Fruit fly (Drosophila melanogaster) whole organism, embryonic: ENCODE results near the gene CG33267.

Source experiments
- Adf1 ChIP-seq: fragments of 200-800 bp; sonication (Bioruptor generic); IDR thresholded peaks from 2 replicates; pipeline ENCODE4 v1.3.6; 2022; ENCODE audit warnings: missing biosample characterization, missing genetic modification characterization
- Aef1 ChIP-seq: fragments of 200-800 bp; sonication (Bioruptor generic); IDR thresholded peaks from 3 replicates; pipeline ENCODE4 v1.3.6; 2022; ENCODE audit warnings: missing biosample characterization, missing genetic modification characterization
- CG10321 ChIP-seq: fragments of 200-800 bp; sonication (Bioruptor generic); IDR thresholded peaks from 2 replicates; pipeline ENCODE4 v1.3.6; 2022; ENCODE audit warnings: missing biosample characterization, missing genetic modification characterization
- CG11093 ChIP-seq: fragments of 200-800 bp; sonication (Bioruptor generic); IDR thresholded peaks from 3 replicates; pipeline ENCODE4 v1.3.6; 2022; ENCODE audit warnings: missing biosample characterization, missing genetic modification characterization
- CG11696 ChIP-seq: fragments of 200-800 bp; sonication (Bioruptor generic); IDR thresholded peaks from 2 replicates; pipeline ENCODE4 v1.3.6; 2022; ENCODE audit warnings: missing biosample characterization, missing genetic modification characterization
- CG12744 ChIP-seq: fragments of 200-800 bp; sonication (Bioruptor generic); optimal IDR thresholded peaks from 2 replicates; lab custom pipeline; 2016; ENCODE audit warnings: missing biosample characterization, missing genetic modification characterization
- CG14710 ChIP-seq: fragments of 200-800 bp; sonication (Bioruptor generic); optimal IDR thresholded peaks from 3 replicates; lab custom pipeline; 2019; ENCODE audit warnings: missing biosample characterization, mild to moderate bottlenecking, missing genetic modification characterization, moderate library complexity
- CG16863 ChIP-seq: fragments of 200-800 bp; sonication (Bioruptor generic); optimal IDR thresholded peaks from 3 replicates; lab custom pipeline; 2016; ENCODE audit warnings: missing biosample characterization, missing genetic modification characterization
- CG17186 ChIP-seq: fragments of 200-800 bp; sonication (Bioruptor generic); optimal IDR thresholded peaks from 3 replicates; lab custom pipeline; 2017; ENCODE audit warnings: missing biosample characterization, missing genetic modification reagents, missing genetic modification characterization
- CG17802 ChIP-seq: fragments of 200-800 bp; sonication (Bioruptor generic); optimal IDR thresholded peaks from 2 replicates; lab custom pipeline; 2018; ENCODE audit warnings: missing biosample characterization, mild to moderate bottlenecking, missing genetic modification characterization, moderate library complexity
- CG2889 ChIP-seq: fragments of 200-800 bp; sonication (Bioruptor generic); IDR thresholded peaks from 3 replicates; pipeline ENCODE4 v1.3.6; 2022; ENCODE audit warnings: missing biosample characterization, missing genetic modification characterization
- CG31441 ChIP-seq: fragments of 200-800 bp; sonication (Bioruptor generic); IDR thresholded peaks from 2 replicates; pipeline ENCODE4 v1.3.6; 2022; ENCODE audit warnings: missing biosample characterization, missing genetic modification characterization
- CG32532 ChIP-seq: fragments of 200-800 bp; sonication (Bioruptor generic); IDR thresholded peaks from 2 replicates; pipeline ENCODE4 v1.3.6; 2022; ENCODE audit warnings: missing biosample characterization, missing genetic modification characterization
- CG3407 ChIP-seq: fragments of 200-800 bp; sonication (Bioruptor generic); optimal IDR thresholded peaks from 2 replicates; lab custom pipeline; 2018; ENCODE audit warnings: missing biosample characterization, mild to moderate bottlenecking, missing genetic modification characterization
- CG3726 ChIP-seq: fragments of 200-800 bp; sonication (Bioruptor generic); IDR thresholded peaks from 3 replicates; pipeline ENCODE4, ENCODE4 v1.3.6; 2022; ENCODE audit warnings: missing biosample characterization, missing genetic modification characterization
- CG7357 ChIP-seq: fragments of 200-800 bp; sonication (Bioruptor generic); IDR thresholded peaks from 3 replicates; pipeline ENCODE4 v1.3.6; 2022; ENCODE audit warnings: missing biosample characterization, missing genetic modification characterization
- CG8359 ChIP-seq: fragments of 200-800 bp; sonication (Bioruptor generic); optimal IDR thresholded peaks from 2 replicates; lab custom pipeline; 2017; ENCODE audit warnings: missing biosample characterization, mild to moderate bottlenecking, missing genetic modification characterization, borderline replicate concordance
- CG8478 ChIP-seq: fragments of >200 bp; optimal IDR thresholded peaks from 2 replicates; lab custom pipeline; 2018
- CrebB ChIP-seq: fragments of 200-800 bp; sonication (Bioruptor generic); optimal IDR thresholded peaks from 3 replicates; lab custom pipeline; 2018; ENCODE audit warnings: missing biosample characterization, mild to moderate bottlenecking, missing genetic modification characterization
- D ChIP-seq, 2 experiments: fragments of 200-800 bp in 1 of 2; fragments of >200 bp in 1 of 2; sonication (Bioruptor generic) in 1 of 2; optimal IDR thresholded peaks; 2 replicates in 1 of 2; 3 replicates in 1 of 2; lab custom pipeline; 2017; ENCODE audit warnings: mild to moderate bottlenecking in 1 of 2, missing biosample characterization in 1 of 2, missing genetic modification characterization in 1 of 2, missing genetic modification reagents in 1 of 2
- ERR ChIP-seq: fragments of 200-800 bp; sonication (Bioruptor generic); optimal IDR thresholded peaks from 2 replicates; lab custom pipeline; 2016; ENCODE audit warnings: missing biosample characterization, missing genetic modification characterization
- H2.0 ChIP-seq: fragments of 200-800 bp; sonication (Bioruptor generic); IDR thresholded peaks from 2 replicates; pipeline ENCODE4 v1.3.6; 2022; ENCODE audit warnings: missing biosample characterization, missing genetic modification characterization
- HLH3B ChIP-seq: fragments of 200-800 bp; sonication (Bioruptor generic); IDR thresholded peaks from 2 replicates; pipeline ENCODE4 v1.3.6; 2022; ENCODE audit warnings: missing biosample characterization, missing genetic modification characterization
- HLH4C ChIP-seq: fragments of 200-800 bp; sonication (Bioruptor generic); IDR thresholded peaks from 3 replicates; pipeline ENCODE4 v1.3.6; 2022; ENCODE audit warnings: missing biosample characterization, missing genetic modification characterization; ENCODE audit not compliant: partially characterized antibody
- Hmr ChIP-seq: fragments of 200-800 bp; sonication (Bioruptor generic); optimal IDR thresholded peaks from 3 replicates; lab custom pipeline; 2017; ENCODE audit warnings: mild to moderate bottlenecking, missing biosample characterization, missing genetic modification reagents, missing genetic modification characterization
- Kr ChIP-seq: fragments of 200-800 bp; sonication (Bioruptor generic); optimal IDR thresholded peaks from 2 replicates; lab custom pipeline; 2017; ENCODE audit warnings: missing biosample characterization, mild to moderate bottlenecking, missing genetic modification characterization
- Max ChIP-seq: fragments of 200-800 bp; sonication (Bioruptor generic); optimal IDR thresholded peaks from 2 replicates; lab custom pipeline; 2016; ENCODE audit warnings: missing biosample characterization, mild to moderate bottlenecking, missing genetic modification characterization
- Med ChIP-seq: fragments of 200-800 bp; sonication (Bioruptor generic); peaks from one replicate; lab custom pipeline; 2016; ENCODE audit warnings: missing biosample characterization, missing genetic modification characterization, mild to moderate bottlenecking, inconsistent platforms, moderate library complexity
- Oli ChIP-seq: fragments of 200-800 bp; sonication (Bioruptor generic); optimal IDR thresholded peaks from 2 replicates; lab custom pipeline; 2018; ENCODE audit warnings: missing biosample characterization, mild to moderate bottlenecking, missing genetic modification characterization, moderate library complexity
- Sox100B ChIP-seq: fragments of 200-800 bp; sonication (Bioruptor generic); optimal IDR thresholded peaks from 3 replicates; lab custom pipeline; 2018; ENCODE audit warnings: missing biosample characterization, mild to moderate bottlenecking, missing genetic modification characterization
- Xrp1 ChIP-seq: fragments of 200-800 bp; sonication (Bioruptor generic); IDR thresholded peaks from 2 replicates; pipeline ENCODE4 v1.3.6; 2022; ENCODE audit warnings: missing biosample characterization, missing genetic modification characterization
- ase ChIP-seq: fragments of 200-800 bp; sonication (Bioruptor generic); IDR thresholded peaks from 3 replicates; pipeline ENCODE4 v1.3.6; 2022; ENCODE audit warnings: missing biosample characterization, missing genetic modification characterization
- chn ChIP-seq: fragments of 200-800 bp; sonication (Bioruptor generic); optimal IDR thresholded peaks from 2 replicates; lab custom pipeline; 2016; ENCODE audit warnings: missing biosample characterization, missing genetic modification characterization
- fd96Cb ChIP-seq: fragments of 200-800 bp; sonication (Bioruptor generic); optimal IDR thresholded peaks from 2 replicates; lab custom pipeline; 2018; ENCODE audit warnings: missing biosample characterization, mild to moderate bottlenecking, missing genetic modification characterization, moderate library complexity
- ftz-f1 ChIP-seq: fragments of 200-800 bp; sonication (Bioruptor generic); optimal IDR thresholded peaks from 2 replicates; lab custom pipeline; 2016; ENCODE audit warnings: missing biosample characterization, missing genetic modification characterization
- gcm ChIP-seq: fragments of 200-800 bp; sonication (Bioruptor generic); optimal IDR thresholded peaks from 2 replicates; lab custom pipeline; 2019; ENCODE audit warnings: missing biosample characterization, mild to moderate bottlenecking, missing genetic modification characterization, moderate library complexity
- gfzf ChIP-seq: fragments of 200-800 bp; sonication (Bioruptor generic); optimal IDR thresholded peaks from 2 replicates; lab custom pipeline; 2016; ENCODE audit warnings: missing biosample characterization, mild to moderate bottlenecking, missing genetic modification characterization, moderate library complexity
- gro ChIP-seq: fragments of 200-800 bp; sonication (Bioruptor generic); optimal IDR thresholded peaks from 2 replicates; lab custom pipeline; 2016; ENCODE audit warnings: missing biosample characterization, missing genetic modification characterization
- ken ChIP-seq: fragments of 200-800 bp; sonication (Bioruptor generic); IDR thresholded peaks from 3 replicates; pipeline ENCODE4 v1.3.6; 2022; ENCODE audit warnings: missing biosample characterization, missing genetic modification characterization
- lbe ChIP-seq: fragments of 200-800 bp; sonication (Bioruptor generic); optimal IDR thresholded peaks from 2 replicates; lab custom pipeline; 2016; ENCODE audit warnings: missing biosample characterization, mild to moderate bottlenecking, missing genetic modification characterization
- mld ChIP-seq: fragments of 200-800 bp; sonication (Bioruptor generic); IDR thresholded peaks from 3 replicates; pipeline ENCODE4 v1.3.6; 2022; ENCODE audit warnings: missing biosample characterization, missing genetic modification characterization; ENCODE audit not compliant: partially characterized antibody
- peb ChIP-seq: fragments of 200-800 bp; sonication (Bioruptor generic); IDR thresholded peaks from 2 replicates; pipeline ENCODE4 v1.3.6; 2022; ENCODE audit warnings: missing biosample characterization, missing genetic modification characterization
- psq ChIP-seq: fragments of 200-800 bp; sonication (Bioruptor generic); optimal IDR thresholded peaks from 2 replicates; lab custom pipeline; 2017; ENCODE audit warnings: missing biosample characterization, missing genetic modification characterization
- sisA ChIP-seq: fragments of 200-800 bp; sonication (Bioruptor generic); IDR thresholded peaks from 2 replicates; pipeline ENCODE4 v1.3.6; 2022; ENCODE audit warnings: missing biosample characterization, missing genetic modification characterization
- sqz ChIP-seq: fragments of 200-800 bp; sonication (Bioruptor generic); optimal IDR thresholded peaks from 3 replicates; lab custom pipeline; 2018; ENCODE audit warnings: missing biosample characterization, mild to moderate bottlenecking, missing genetic modification characterization
- trem ChIP-seq: fragments of 200-800 bp; optimal IDR thresholded peaks from 3 replicates; lab custom pipeline; 2019; ENCODE audit warnings: missing biosample characterization, mild to moderate bottlenecking, missing genetic modification characterization, moderate library complexity
- twi ChIP-seq: fragments of 200-800 bp; optimal IDR thresholded peaks from 2 replicates; lab custom pipeline; 2019; ENCODE audit warnings: missing biosample characterization, mild to moderate bottlenecking, missing genetic modification characterization, moderate library complexity
- wor ChIP-seq: fragments of 200-800 bp; sonication (Bioruptor generic); IDR thresholded peaks from 2 replicates; pipeline ENCODE4 v1.3.6; 2022; ENCODE audit warnings: missing biosample characterization, missing genetic modification characterization

The CG33267 gene

dm6 chr3L:11587720-11588580 lies 23.7 kb downstream of the CG33267 start, which contains the start of gene rt (continued):
- 0 out of 3 replicates have a peak, but pooled peaks have one; percentile 47 for TF ChIP-seq ase (GFP tag; lab: Robert Waterston, UW)
- peak; percentile 52 for TF ChIP-seq Med (GFP tag; lab: Kevin White, UChicago)
- TF ChIP-seq CG7357 (GFP tag; lab: Robert Waterston, UW) = no peak
- peak; percentile 30; the same call in 1 of the 2 replicates for TF ChIP-seq H2.0
- peak; percentile 51 for TF ChIP-seq twi (tag; lab: Kevin White, UChicago)
- peak; percentile 55 for TF ChIP-seq chn
- no peak for TF ChIP-seq gfzf (GFP tag; lab: Kevin White, UChicago)
- no peak for TF ChIP-seq gro (GFP tag; lab: Kevin White, UChicago)
- TF ChIP-seq Max (GFP tag; lab: Kevin White, UChicago) = peak; percentile 29
- peak; percentile 26 for TF ChIP-seq lbe (GFP tag; lab: Kevin White, UChicago)
- TF ChIP-seq CG11093 (GFP tag; lab: Robert Waterston, UW) = peak; percentile 71; the same call in 2 of the 3 replicates
- no peak for TF ChIP-seq CrebB (tag; lab: Kevin White, UChicago)
- TF ChIP-seq Oli (tag; lab: Kevin White, UChicago) = peak; percentile 66
- peak; percentile 44; the same call in 1 of the 3 replicates for TF ChIP-seq ken (GFP tag; lab: Robert Waterston, UW)
- peak; percentile 31 for TF ChIP-seq sqz (GFP tag; lab: Kevin White, UChicago)
- TF ChIP-seq CG3407 (GFP tag; lab: Kevin White, UChicago) = peak; percentile 68
- TF ChIP-seq CG32532 = peak; percentile 32; the same call in 1 of the 2 replicates
- TF ChIP-seq peb = peak; percentile 45; the same call in 1 of the 2 replicates
- peak; percentile 24 for TF ChIP-seq CG17802 (tag; lab: Kevin White, UChicago)
- TF ChIP-seq gcm (GFP tag; lab: Kevin White, UChicago) = peak; percentile 68
- TF ChIP-seq CG14710 (tag; lab: Kevin White, UChicago) = peak; percentile 62
- TF ChIP-seq Adf1 (GFP tag; lab: Robert Waterston, UW) = 0 out of 2 replicates have a peak, but pooled peaks have one; percentile 20
- TF ChIP-seq CG10321 (GFP tag; lab: Robert Waterston, UW) = no peak
- no peak for TF ChIP-seq Aef1 (GFP tag; lab: Robert Waterston, UW)
- TF ChIP-seq HLH4C (GFP tag; lab: Robert Waterston, UW) = peak; percentile 38; the same call in 1 of the 3 replicates
- no peak for TF ChIP-seq D (optimal IDR thresholded peaks at IDR 0.05; lab: Kevin White, UChicago)
- TF ChIP-seq D (GFP tag; optimal IDR thresholded peaks at IDR 0.05; lab: Kevin White, UChicago) = peak; percentile 57
- TF ChIP-seq wor (GFP tag; lab: Robert Waterston, UW) = peak; percentile 42; the same call in 1 of the 2 replicates
- no peak for TF ChIP-seq ERR (GFP tag; lab: Kevin White, UChicago)
- TF ChIP-seq CG8359 (GFP tag; lab: Kevin White, UChicago) = peak; percentile 37
- 0 out of 3 replicates have a peak, but pooled peaks have one; percentile 19 for TF ChIP-seq CG3726 (GFP tag; lab: Robert Waterston, UW)
- peak; percentile 9 for TF ChIP-seq psq (GFP tag; lab: Kevin White, UChicago)
- no peak for TF ChIP-seq mld (GFP tag; lab: Robert Waterston, UW)
- peak; percentile 59 for TF ChIP-seq CG31441 (GFP tag; lab: Robert Waterston, UW)
- peak; percentile 38 for TF ChIP-seq CG16863
- TF ChIP-seq sisA (GFP tag; lab: Robert Waterston, UW) = peak; percentile 63
- peak; percentile 75 for TF ChIP-seq Xrp1 (GFP tag; lab: Robert Waterston, UW)
- no peak for TF ChIP-seq ftz-f1 (GFP tag; lab: Kevin White, UChicago)
- TF ChIP-seq CG2889 (GFP tag; lab: Robert Waterston, UW) = no peak
- no peak for TF ChIP-seq CG12744 (GFP tag; lab: Kevin White, UChicago)
- TF ChIP-seq fd96Cb (tag; lab: Kevin White, UChicago) = peak; percentile 60
- TF ChIP-seq trem (tag; lab: Kevin White, UChicago) = peak; percentile 61
- TF ChIP-seq CG11696 (GFP tag; lab: Robert Waterston, UW) = no peak
- TF ChIP-seq Sox100B = peak; percentile 69
- TF ChIP-seq HLH3B (GFP tag; lab: Robert Waterston, UW) = peak; percentile 43; the same call in 1 of the 2 replicates
- no peak for TF ChIP-seq CG8478 (lab: Kevin White, UChicago)
- no peak for TF ChIP-seq Kr (GFP tag; lab: Kevin White, UChicago)
- no peak for TF ChIP-seq CG17186
- TF ChIP-seq Hmr (GFP tag; lab: Kevin White, UChicago) = no peak
